Fruit fly (Drosophila melanogaster): ENCODE data around the gene CG42505.

Gene CG42505

DNA sequence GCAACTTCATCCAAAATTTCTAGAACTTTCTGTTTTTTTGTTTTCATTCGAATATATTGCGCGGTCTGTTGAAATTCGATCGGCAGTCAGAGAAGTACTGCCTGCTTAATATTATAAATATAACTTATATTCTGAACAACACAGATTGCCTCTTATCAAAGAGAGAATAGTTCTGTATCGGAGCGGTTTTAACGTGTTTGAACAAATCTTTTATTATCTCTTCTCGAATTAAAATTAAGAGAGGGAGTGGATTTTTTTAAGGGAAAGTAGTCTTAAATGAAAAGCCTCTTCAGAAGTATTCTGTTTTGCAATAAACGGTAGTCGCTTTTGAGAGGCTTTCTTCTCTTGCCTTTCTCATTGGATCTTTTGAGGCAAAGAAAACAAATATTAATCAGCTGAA lies 49.0 kb downstream of the CG42505 start:
- TF ChIP-seq Hr96 (GFP tag; optimal IDR thresholded peaks at IDR 0.05) (no peak), Clk (GFP tag; optimal IDR thresholded peaks at IDR 0.05) (no peak), cnc (optimal IDR thresholded peaks at IDR 0.05) (no peak), CG5204 (GFP tag; optimal IDR thresholded peaks at IDR 0.05) (no peak), CG1620 (GFP tag; optimal IDR thresholded peaks at IDR 0.05) (no peak), CG33017 (tag; optimal IDR thresholded peaks at IDR 0.05) (no peak), bab1 (GFP tag; optimal IDR thresholded peaks at IDR 0.05) (no peak), kay (GFP tag; ENCODE audit: borderline replicate concordance) (no peak), CG12768 (GFP tag; optimal IDR thresholded peaks at IDR 0.05) (no peak), pad (GFP tag; optimal IDR thresholded peaks at IDR 0.05) (no peak), CG11617 (GFP tag; optimal IDR thresholded peaks at IDR 0.05) (no peak), toe (GFP tag; optimal IDR thresholded peaks at IDR 0.05) (no peak)

DNA sequence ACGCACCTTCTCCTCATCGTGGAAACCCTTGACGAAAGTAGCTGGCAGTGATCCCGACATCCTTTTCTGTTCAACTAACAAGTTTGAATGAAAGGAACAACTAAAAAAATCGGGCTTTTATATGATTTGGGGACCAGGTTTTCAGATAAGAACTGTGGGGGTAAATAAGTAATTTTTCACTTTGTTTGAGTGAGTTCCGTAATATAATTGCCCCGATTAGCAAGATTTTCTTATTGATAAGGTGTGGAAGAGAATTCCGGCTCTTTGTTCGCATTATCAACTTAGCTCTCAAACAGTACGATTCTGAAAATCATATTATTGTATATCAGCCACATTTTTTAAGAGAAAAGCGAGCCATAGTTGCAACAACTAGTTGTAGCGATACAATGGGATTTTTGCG lies 49.6 kb downstream of the CG42505 start, which contains the start of gene CG12224:
CG12224 (minus strand) TSS at position 101 of the 400 bp plus-strand sequence.
- TF ChIP-seq kay (GFP tag; ENCODE audit: borderline replicate concordance): no peak
- TF ChIP-seq cic (GFP tag; optimal IDR thresholded peaks at IDR 0.05): no peak
- no peak for TF ChIP-seq CG12768 (GFP tag; optimal IDR thresholded peaks at IDR 0.05)
- no peak for TF ChIP-seq Crg-1 (GFP tag; optimal IDR thresholded peaks at IDR 0.05)
- TF ChIP-seq Hr96 (GFP tag; optimal IDR thresholded peaks at IDR 0.05): no peak
- TF ChIP-seq CG5204 (GFP tag; optimal IDR thresholded peaks at IDR 0.05): no peak

- TF ChIP-seq CG14711 (tag; optimal IDR thresholded peaks at IDR 0.05) (peak; percentile 25), ovo (GFP tag; optimal IDR thresholded peaks at IDR 0.05) (no peak)
Measured at dm6 chr3R:11979879-11980571, 51.5 kb downstream of the CG42505 start, which contains the start of gene CG18547. TSS of gene CG18547 (minus strand) at chr3R:11980390.

DNA sequence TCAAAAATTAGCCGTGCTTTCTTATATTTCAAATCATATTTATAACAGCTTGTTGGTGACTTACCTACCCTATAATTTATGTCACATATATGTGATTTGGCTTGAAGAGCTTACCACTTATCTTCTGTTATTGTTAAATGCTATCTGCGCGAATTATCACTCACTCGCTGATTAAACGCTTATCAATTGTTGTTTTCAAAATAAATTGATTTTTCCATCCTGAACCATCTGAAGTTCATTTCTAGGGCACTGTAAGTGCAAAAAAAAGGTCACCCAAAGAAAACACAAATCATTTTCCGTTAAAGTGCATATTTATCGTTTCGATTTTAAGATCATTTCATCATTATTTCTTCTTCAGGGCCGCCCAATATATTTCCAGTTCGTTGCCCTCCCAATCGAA lies 53.3 kb downstream of the CG42505 start:
- TF ChIP-seq bab1 (GFP tag; optimal IDR thresholded peaks at IDR 0.05) (no peak), CG33017 (tag; optimal IDR thresholded peaks at IDR 0.05) (no peak), kay (GFP tag; ENCODE audit: borderline replicate concordance) (peak; percentile 37), CG12768 (GFP tag; optimal IDR thresholded peaks at IDR 0.05) (no peak), Mnt (GFP tag; optimal IDR thresholded peaks at IDR 0.05) (no peak), CG14711 (tag; optimal IDR thresholded peaks at IDR 0.05) (no peak), CG7101 (tag; optimal IDR thresholded peaks at IDR 0.05) (no peak)
